Worm (Caenorhabditis elegans) whole organism, late embryonic: ENCODE measurements around the gene F16B3.2.

Experiments used
- C08G9.2 ChIP-seq: sonication (generic microtip); optimal IDR thresholded peaks from 2 replicates; lab custom pipeline; 2016; ENCODE audit warnings: mild to moderate bottlenecking, missing genetic modification characterization, moderate library complexity, missing compliant biosample characterization
- F13H6.1 ChIP-seq: sonication (generic microtip); optimal IDR thresholded peaks from 2 replicates; lab custom pipeline; 2016; ENCODE audit warnings: missing genetic modification characterization, missing compliant biosample characterization
- T23F11.4 ChIP-seq: fragments of 200-800 bp; sonication (Bioruptor generic); optimal IDR thresholded peaks from 2 replicates; lab custom pipeline; 2018; ENCODE audit warnings: mild to moderate bottlenecking, missing genetic modification characterization, missing compliant biosample characterization
- Y22D7AL.16 ChIP-seq: sonication (generic microtip); optimal IDR thresholded peaks from 2 replicates; lab custom pipeline; 2016; ENCODE audit warnings: missing genetic modification characterization, missing compliant biosample characterization
- ahr-1 ChIP-seq: sonication (generic microtip); optimal IDR thresholded peaks from 2 replicates; lab custom pipeline; 2016; ENCODE audit warnings: missing genetic modification characterization, missing compliant biosample characterization
- ceh-14 ChIP-seq: sonication (generic microtip); optimal IDR thresholded peaks from 2 replicates; lab custom pipeline; 2016; ENCODE audit warnings: missing genotype, missing genetic modification characterization, missing compliant biosample characterization
- ceh-19 ChIP-seq: fragments of 200-800 bp; sonication (Bioruptor generic); optimal IDR thresholded peaks from 2 replicates; lab custom pipeline; 2018; ENCODE audit warnings: mild to moderate bottlenecking, missing genetic modification characterization, missing compliant biosample characterization
- ceh-22 ChIP-seq: sonication (generic microtip); optimal IDR thresholded peaks from 2 replicates; lab custom pipeline; 2017; ENCODE audit warnings: missing biosample characterization, missing genetic modification characterization
- ceh-24 ChIP-seq: sonication (generic microtip); optimal IDR thresholded peaks from 2 replicates; lab custom pipeline; 2016; ENCODE audit warnings: mild to moderate bottlenecking, missing genetic modification characterization, missing compliant biosample characterization
- ceh-30 ChIP-seq: fragments of 150-350 bp; optimal IDR thresholded peaks from 2 replicates; lab custom pipeline; 2014; ENCODE audit warnings: missing biosample characterization, missing genetic modification characterization
- ceh-45 ChIP-seq: fragments of 200-800 bp; sonication (Bioruptor generic); IDR thresholded peaks from 2 replicates; pipeline ENCODE4 v1.3.6; 2022; ENCODE audit warnings: missing genetic modification reagents, missing genetic modification characterization, missing compliant biosample characterization
- ceh-48 ChIP-seq: sonication (generic microtip); optimal IDR thresholded peaks from 2 replicates; lab custom pipeline; 2016; ENCODE audit warnings: missing genetic modification characterization, inconsistent platforms, missing compliant biosample characterization
- ceh-6 ChIP-seq: fragments of 200-800 bp; sonication (Bioruptor generic); optimal IDR thresholded peaks from 2 replicates; lab custom pipeline; 2018; ENCODE audit warnings: mild to moderate bottlenecking, missing genetic modification characterization, missing compliant biosample characterization
- che-1 ChIP-seq: sonication (generic microtip); optimal IDR thresholded peaks from 2 replicates; lab custom pipeline; 2016; ENCODE audit warnings: mild to moderate bottlenecking, missing genetic modification characterization, missing compliant biosample characterization
- eyg-1 ChIP-seq: sonication (generic microtip); optimal IDR thresholded peaks from 2 replicates; lab custom pipeline; 2016; ENCODE audit warnings: missing genotype, missing genetic modification characterization, missing compliant biosample characterization
- fkh-6 ChIP-seq: sonication (generic microtip); optimal IDR thresholded peaks from 2 replicates; lab custom pipeline; 2016; ENCODE audit warnings: missing genetic modification characterization, missing compliant biosample characterization
- gmeb-2 ChIP-seq: sonication (generic microtip); optimal IDR thresholded peaks from 2 replicates; lab custom pipeline; 2016; ENCODE audit warnings: missing genetic modification characterization, inconsistent platforms, missing compliant biosample characterization
- hlh-30 ChIP-seq: sonication (generic microtip); optimal IDR thresholded peaks from 2 replicates; lab custom pipeline; 2017; ENCODE audit warnings: antibody characterized with exemption, missing genetic modification characterization, missing compliant biosample characterization; ENCODE audit not compliant: insufficient read depth
- hlh-8 ChIP-seq: sonication (generic microtip); optimal IDR thresholded peaks from 2 replicates; lab custom pipeline; 2016; ENCODE audit warnings: missing genotype, missing genetic modification characterization, missing compliant biosample characterization
- mec-3 ChIP-seq: sonication (generic microtip); optimal IDR thresholded peaks from 2 replicates; lab custom pipeline; 2016; ENCODE audit warnings: borderline replicate concordance, missing genetic modification characterization, missing compliant biosample characterization
- nhr-11 ChIP-seq: fragments of 150-350 bp; optimal IDR thresholded peaks from 2 replicates; lab custom pipeline; 2014; ENCODE audit warnings: missing biosample characterization, missing genetic modification characterization
- npax-4 ChIP-seq: sonication (generic microtip); optimal IDR thresholded peaks from 2 replicates; lab custom pipeline; 2016; ENCODE audit warnings: missing genetic modification characterization, missing compliant biosample characterization
- pag-3 ChIP-seq: sonication (generic microtip); optimal IDR thresholded peaks from 2 replicates; lab custom pipeline; 2016; ENCODE audit warnings: missing compliant biosample characterization, missing genetic modification characterization, borderline replicate concordance
- pat-9 ChIP-seq: fragments of 200-800 bp; sonication (Bioruptor generic); optimal IDR thresholded peaks from 2 replicates; lab custom pipeline; 2018; ENCODE audit warnings: mild to moderate bottlenecking, missing genetic modification characterization, moderate library complexity, missing compliant biosample characterization
- pax-1 ChIP-seq: fragments of 150-350 bp; optimal IDR thresholded peaks from 2 replicates; lab custom pipeline; 2014; ENCODE audit warnings: missing biosample characterization, missing genetic modification characterization
- pha-2 ChIP-seq: sonication (generic microtip); optimal IDR thresholded peaks from 2 replicates; lab custom pipeline; 2017; ENCODE audit warnings: mild to moderate bottlenecking, missing genetic modification characterization, missing compliant biosample characterization
- pha-4 ChIP-seq: fragments of 150-350 bp; optimal IDR thresholded peaks from 2 replicates; lab custom pipeline; 2018; ENCODE audit warnings: missing biosample characterization, missing genetic modification reagents, missing genetic modification characterization
- pqm-1 ChIP-seq: sonication (generic microtip); optimal IDR thresholded peaks from 2 replicates; lab custom pipeline; 2016; ENCODE audit warnings: missing genetic modification characterization, missing compliant biosample characterization
- pros-1 ChIP-seq: fragments of 150-350 bp; optimal IDR thresholded peaks from 2 replicates; lab custom pipeline; 2014; ENCODE audit warnings: missing biosample characterization, missing genetic modification reagents, missing genetic modification characterization
- rnt-1 ChIP-seq: sonication (generic microtip); optimal IDR thresholded peaks from 2 replicates; lab custom pipeline; 2016; ENCODE audit warnings: missing genetic modification characterization, missing compliant biosample characterization
- syd-9 ChIP-seq: sonication (generic microtip); optimal IDR thresholded peaks from 2 replicates; lab custom pipeline; 2016; ENCODE audit warnings: mild to moderate bottlenecking, missing genetic modification characterization, moderate library complexity, missing compliant biosample characterization
- ttx-3 ChIP-seq: sonication (generic microtip); optimal IDR thresholded peaks from 2 replicates; lab custom pipeline; 2016; ENCODE audit warnings: missing genetic modification reagents, missing genetic modification characterization, missing compliant biosample characterization
- unc-42 ChIP-seq: sonication (generic microtip); optimal IDR thresholded peaks from 2 replicates; lab custom pipeline; 2016; ENCODE audit warnings: missing genotype, missing genetic modification characterization, missing compliant biosample characterization
- unc-86 ChIP-seq: sonication (generic microtip); optimal IDR thresholded peaks from 2 replicates; lab custom pipeline; 2016; ENCODE audit warnings: missing genetic modification characterization, missing compliant biosample characterization
- zip-5 ChIP-seq: sonication (generic microtip); optimal IDR thresholded peaks from 2 replicates; lab custom pipeline; 2016; ENCODE audit warnings: missing genetic modification characterization, missing compliant biosample characterization
- ztf-16 ChIP-seq: sonication (generic microtip); optimal IDR thresholded peaks from 2 replicates; lab custom pipeline; 2017; ENCODE audit warnings: missing genetic modification characterization, missing compliant biosample characterization

F16B3.2 gene

DNA sequence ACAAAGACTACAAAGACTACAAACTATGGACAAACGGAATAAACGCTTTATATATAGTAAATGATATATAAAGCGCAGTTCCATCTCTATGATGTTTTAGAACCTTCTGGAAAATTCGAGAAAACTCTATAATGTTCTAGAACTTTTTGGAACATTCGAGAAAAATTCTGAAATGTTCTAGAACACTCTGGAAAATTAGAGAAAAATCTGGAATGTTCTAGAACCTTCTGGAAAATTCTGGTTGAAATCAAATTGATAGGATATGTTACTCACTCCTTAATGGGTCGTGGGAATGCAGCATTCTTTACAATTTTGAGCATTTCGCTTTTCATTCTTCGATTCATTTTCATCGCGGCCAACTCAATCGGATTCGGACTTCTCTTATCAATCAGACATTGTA is 36.4 kb upstream of the F16B3.2 start:
- TF ChIP-seq C08G9.2 (no peak), zip-5 (tag; lab: Kevin White, UChicago) (no peak), ttx-3 (no peak), unc-42 (tag; lab: Kevin White, UChicago) (no peak), gmeb-2 (tag; lab: Kevin White, UChicago) (no peak), ceh-22 (no peak), F13H6.1 (tag; lab: Kevin White, UChicago) (no peak), nhr-11 (tag; lab: Kevin White, UChicago) (no peak), ceh-30 (tag; lab: Kevin White, UChicago) (no peak), ceh-19 (no peak), fkh-6 (tag; lab: Kevin White, UChicago) (no peak), ceh-24 (tag; lab: Kevin White, UChicago) (no peak), pha-4 (tag; lab: Kevin White, UChicago) (no peak), ceh-14 (tag; lab: Kevin White, UChicago) (no peak), npax-4 (tag; lab: Kevin White, UChicago) (no peak), rnt-1 (tag; lab: Kevin White, UChicago) (no peak), syd-9 (tag; lab: Kevin White, UChicago) (no peak)

DNA sequence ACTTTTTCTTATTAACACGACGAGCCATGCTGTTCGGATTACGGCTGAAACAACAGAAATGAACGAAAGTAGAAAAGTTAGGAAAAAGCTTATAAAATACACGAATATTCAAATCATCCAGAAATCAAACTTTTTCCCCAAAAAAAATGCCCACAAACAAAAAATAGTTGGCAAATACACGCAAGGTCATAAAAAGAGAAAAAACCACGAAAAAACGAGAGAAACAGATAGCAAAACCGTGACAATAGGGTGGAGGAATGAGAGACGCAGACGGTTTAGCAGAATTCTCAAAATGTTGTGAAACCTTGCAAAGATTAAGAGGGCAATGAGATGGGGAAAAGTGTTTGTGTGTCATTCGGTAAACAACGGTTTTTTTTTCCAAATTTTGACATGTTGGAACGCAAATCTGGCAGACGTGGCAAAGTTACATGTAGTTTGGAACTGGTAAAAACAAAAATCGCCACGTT is 29.2 kb upstream of the F16B3.2 start, which contains the start of gene tank-1:
TSS of gene tank-1 (minus strand) at position 51 of the 467 bp plus-strand sequence.
- no peak for TF ChIP-seq nhr-11 (tag; lab: Kevin White, UChicago)
- TF ChIP-seq pat-9 (tag; lab: Kevin White, UChicago) = no peak
- TF ChIP-seq fkh-6 (tag; lab: Kevin White, UChicago) = no peak
- no peak for TF ChIP-seq T23F11.4 (GFP tag; lab: Kevin White, UChicago)
- TF ChIP-seq ceh-19 = no peak
- TF ChIP-seq ztf-16 (tag; lab: Kevin White, UChicago) = no peak
- no peak for TF ChIP-seq ceh-22
- no peak for TF ChIP-seq Y22D7AL.16 (tag; lab: Kevin White, UChicago)
- TF ChIP-seq ceh-6 (GFP tag; lab: Kevin White, UChicago) = no peak
- TF ChIP-seq F13H6.1 (tag; lab: Kevin White, UChicago) = no peak
- TF ChIP-seq eyg-1 (tag; lab: Kevin White, UChicago) = no peak
- no peak for TF ChIP-seq ceh-48 (tag; lab: Kevin White, UChicago)
- TF ChIP-seq ceh-30 (tag; lab: Kevin White, UChicago) = no peak
- TF ChIP-seq ahr-1 (tag; lab: Kevin White, UChicago) = no peak
- TF ChIP-seq ttx-3 = no peak
- TF ChIP-seq, all 69 proteins: peak for 0

DNA sequence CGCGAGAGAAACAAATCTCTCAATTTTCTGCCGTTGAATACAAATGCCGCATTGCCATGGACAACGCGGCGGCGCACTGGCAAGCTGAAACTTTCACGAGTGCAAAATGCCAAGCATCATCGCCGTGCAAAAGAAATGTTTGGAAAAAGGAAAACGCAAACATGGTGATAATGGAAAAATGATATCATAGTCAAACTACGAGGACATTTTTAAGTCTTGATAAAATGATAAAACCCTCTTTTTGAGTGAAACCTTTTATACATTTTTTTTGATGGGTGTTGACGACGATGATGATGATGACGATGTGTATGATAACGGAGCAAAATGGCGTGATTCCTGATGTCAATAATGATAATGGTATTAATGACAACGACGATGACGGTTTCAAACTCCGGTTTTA is 27.6 kb upstream of the F16B3.2 start:
- TF ChIP-seq hlh-8 (tag; lab: Kevin White, UChicago) = no peak
- no peak for TF ChIP-seq mec-3 (tag; lab: Kevin White, UChicago)
- TF ChIP-seq T23F11.4 (GFP tag; lab: Kevin White, UChicago) = no peak
- no peak for TF ChIP-seq hlh-30 (tag; lab: Kevin White, UChicago)

DNA sequence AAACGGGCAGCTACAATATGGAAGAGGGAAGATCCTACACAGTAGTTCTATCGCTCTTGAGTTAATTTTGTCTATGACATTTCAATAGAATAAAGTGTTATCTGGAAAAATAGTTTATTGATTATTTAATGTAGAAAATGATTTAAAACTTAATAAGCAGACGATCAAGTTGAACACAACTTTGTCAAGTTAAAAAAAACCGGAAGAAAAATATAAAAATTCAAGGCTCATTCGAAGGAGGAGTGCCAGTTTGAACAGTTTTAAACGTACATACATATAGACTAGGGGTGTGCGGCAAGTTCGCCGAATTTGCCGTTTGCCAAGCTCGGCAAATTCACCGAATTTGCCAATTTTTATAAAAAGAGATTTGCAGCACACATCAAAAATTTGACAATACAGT is 15.7 kb upstream of the F16B3.2 start, which contains the start of gene egl-2:
TSS of gene egl-2 (minus strand) at position 101 of the 400 bp plus-strand sequence.
- TF ChIP-seq unc-86 = no peak
- TF ChIP-seq ttx-3 = no peak
- no peak for TF ChIP-seq pag-3 (tag; lab: Kevin White, UChicago)
- TF ChIP-seq ceh-45 (GFP tag; lab: Robert Waterston, UW) = no peak
- TF ChIP-seq pros-1 = no peak
- TF ChIP-seq che-1 (tag; lab: Kevin White, UChicago) = no peak

DNA sequence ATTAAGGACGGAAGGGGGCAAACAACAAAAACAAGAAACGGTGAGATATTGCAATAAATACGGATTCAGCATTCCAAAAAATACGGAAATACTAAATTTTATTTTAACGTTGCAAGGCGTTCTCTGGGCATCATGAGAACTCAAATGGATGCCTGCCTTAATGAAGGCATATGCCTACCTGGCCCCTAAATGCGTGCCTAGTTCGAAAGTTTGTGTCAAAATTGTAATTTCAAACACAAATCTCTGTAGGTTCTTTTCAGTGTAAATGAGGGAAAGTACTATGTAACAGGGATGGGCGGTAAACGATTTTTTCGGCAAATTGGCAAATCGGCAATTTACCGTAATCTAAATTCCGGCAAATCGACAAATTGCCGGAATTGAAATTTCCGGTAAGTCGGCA is 12.8 kb upstream of the F16B3.2 start:
- TF ChIP-seq ceh-45 (GFP tag; lab: Robert Waterston, UW) (no peak), T23F11.4 (GFP tag; lab: Kevin White, UChicago) (no peak), pax-1 (tag; lab: Kevin White, UChicago) (no peak), pqm-1 (no peak), pha-2 (no peak)
